Worm (Caenorhabditis elegans) whole organism, L4 larva: ENCODE results near the gene F39H12.1.

ENCODE experiments used
- F10B5.3 ChIP-seq: sonication (generic microtip); optimal IDR thresholded peaks from 2 replicates; lab custom pipeline; 2016; ENCODE audit warnings: mild to moderate bottlenecking, missing genetic modification characterization, missing compliant biosample characterization
- R02D3.7 ChIP-seq: fragments of 150-350 bp; sonication (generic microtip); optimal IDR thresholded peaks from 3 replicates; lab custom pipeline; 2014; ENCODE audit warnings: missing biosample characterization, missing genetic modification characterization
- Y48G9A.11 ChIP-seq: fragments of 200-800 bp; sonication (Bioruptor generic); IDR thresholded peaks from 2 replicates; pipeline ENCODE4 v1.3.6; 2022; ENCODE audit warnings: missing genetic modification reagents, missing genetic modification characterization, missing compliant biosample characterization
- ceh-82 ChIP-seq: sonication (generic microtip); optimal IDR thresholded peaks from 2 replicates; lab custom pipeline; 2017; ENCODE audit warnings: missing biosample characterization, missing genetic modification characterization
- egl-27 ChIP-seq: sonication (generic microtip); optimal IDR thresholded peaks from 3 replicates; lab custom pipeline; 2017; ENCODE audit warnings: missing biosample characterization, missing genetic modification reagents, missing genetic modification characterization
- fkh-10 ChIP-seq: fragments of 150-350 bp; optimal IDR thresholded peaks from 2 replicates; lab custom pipeline; 2014; ENCODE audit warnings: missing biosample characterization, missing genetic modification reagents, missing genetic modification characterization
- jun-1 ChIP-seq: fragments of 150-350 bp; optimal IDR thresholded peaks from 2 replicates; lab custom pipeline; 2014; ENCODE audit warnings: missing biosample characterization, missing genetic modification reagents, missing genetic modification characterization
- lin-38 ChIP-seq: fragments of 200-800 bp; sonication (Bioruptor generic); IDR thresholded peaks from 2 replicates; pipeline ENCODE4 v1.3.6; 2022; ENCODE audit warnings: missing genetic modification reagents, missing genetic modification characterization, missing compliant biosample characterization
- lir-3 ChIP-seq: sonication (generic microtip); optimal IDR thresholded peaks from 2 replicates; lab custom pipeline; 2016; ENCODE audit warnings: mild to moderate bottlenecking, missing genetic modification characterization, missing compliant biosample characterization
- mxl-3 ChIP-seq: fragments of 200-800 bp; sonication (Bioruptor generic); optimal IDR thresholded peaks from 2 replicates; lab custom pipeline; 2018; ENCODE audit warnings: mild to moderate bottlenecking, missing genetic modification characterization, missing compliant biosample characterization
- nhr-11 ChIP-seq: fragments of 150-350 bp; optimal IDR thresholded peaks from 2 replicates; lab custom pipeline; 2014; ENCODE audit warnings: missing biosample characterization, missing genetic modification characterization
- nhr-237 ChIP-seq: sonication (generic microtip); optimal IDR thresholded peaks from 2 replicates; lab custom pipeline; 2017; ENCODE audit warnings: missing biosample characterization, missing genetic modification characterization
- unc-39 ChIP-seq: sonication (generic microtip); optimal IDR thresholded peaks from 2 replicates; lab custom pipeline; 2017; ENCODE audit warnings: missing biosample characterization, missing genetic modification characterization
- zag-1 ChIP-seq: fragments of 150-350 bp; optimal IDR thresholded peaks from 2 replicates; lab custom pipeline; 2014; ENCODE audit warnings: missing biosample characterization, missing genetic modification characterization

- TF ChIP-seq jun-1 (tag; lab: Kevin White, UChicago), result no peak
- no peak for TF ChIP-seq zag-1 (tag; lab: Kevin White, UChicago)
- TF ChIP-seq lir-3 (tag; lab: Kevin White, UChicago), result no peak
- no peak for TF ChIP-seq R02D3.7 (tag; lab: Kevin White, UChicago)
- TF ChIP-seq unc-39, result no peak
- no peak for TF ChIP-seq nhr-11 (tag; lab: Kevin White, UChicago)
- TF ChIP-seq egl-27 (tag; lab: Kevin White, UChicago), result no peak
- TF ChIP-seq F10B5.3 (tag; lab: Kevin White, UChicago), result no peak
- no peak for TF ChIP-seq mxl-3 (GFP tag; lab: Kevin White, UChicago)
- no peak for TF ChIP-seq ceh-82 (tag; lab: Kevin White, UChicago)
- no peak for TF ChIP-seq lin-38 (GFP tag; lab: Robert Waterston, UW)
- TF ChIP-seq Y48G9A.11, result no peak
- no peak for TF ChIP-seq nhr-237
- TF ChIP-seq fkh-10, result no peak
Measured at ce11 chrX:861378-861777, 26.8 kb downstream of the F39H12.1 start.
